Fruit fly (Drosophila melanogaster) whole organism, embryonic: ENCODE data around the gene CG13084.

Source experiments
- Antp ChIP-seq: fragments of 200-800 bp; sonication (Bioruptor generic); optimal IDR thresholded peaks from 3 replicates; lab custom pipeline; 2016; ENCODE audit warnings: missing biosample characterization, missing genetic modification characterization
- Atf-2 ChIP-seq: fragments of 200-800 bp; sonication (Bioruptor generic); optimal IDR thresholded peaks from 2 replicates; lab custom pipeline; 2016; ENCODE audit warnings: missing biosample characterization, missing genetic modification characterization
- Atf6 ChIP-seq: fragments of 200-800 bp; sonication (Bioruptor generic); IDR thresholded peaks from 2 replicates; pipeline ENCODE4 v1.3.6; 2022; ENCODE audit warnings: missing biosample characterization, missing genetic modification characterization
- CG1529 ChIP-seq: fragments of 200-800 bp; sonication (Bioruptor generic); optimal IDR thresholded peaks from 3 replicates; lab custom pipeline; 2018; ENCODE audit warnings: missing biosample characterization, missing genetic modification characterization
- CG17186 ChIP-seq: fragments of 200-800 bp; sonication (Bioruptor generic); optimal IDR thresholded peaks from 3 replicates; lab custom pipeline; 2017; ENCODE audit warnings: missing biosample characterization, missing genetic modification reagents, missing genetic modification characterization
- CG30403 ChIP-seq: fragments of 200-800 bp; sonication (Bioruptor generic); optimal IDR thresholded peaks from 3 replicates; lab custom pipeline; 2016; ENCODE audit warnings: missing biosample characterization, missing genetic modification characterization
- CG4424 ChIP-seq: fragments of 200-800 bp; sonication (Bioruptor generic); optimal IDR thresholded peaks from 3 replicates; lab custom pipeline; 2016; ENCODE audit warnings: missing biosample characterization, missing genetic modification characterization
- CG6689 ChIP-seq: fragments of 200-800 bp; sonication (Bioruptor generic); IDR thresholded peaks from 2 replicates; pipeline ENCODE4 v1.3.6; 2022; ENCODE audit warnings: missing biosample characterization, missing genetic modification characterization
- CG6813 ChIP-seq: fragments of 200-800 bp; sonication (Bioruptor generic); optimal IDR thresholded peaks from 2 replicates; lab custom pipeline; 2017; ENCODE audit warnings: missing biosample characterization, missing genetic modification characterization, mild to moderate bottlenecking, moderate library complexity, missing genetic modification reagents
- CG7271 ChIP-seq: fragments of 200-800 bp; sonication (Bioruptor generic); optimal IDR thresholded peaks from 2 replicates; lab custom pipeline; 2018; ENCODE audit warnings: missing biosample characterization, mild to moderate bottlenecking, missing genetic modification characterization, moderate library complexity
- CG7839 ChIP-seq: fragments of 200-800 bp; sonication (Bioruptor generic); optimal IDR thresholded peaks from 3 replicates; lab custom pipeline; 2018; ENCODE audit warnings: missing biosample characterization, mild to moderate bottlenecking, missing genetic modification characterization, moderate library complexity
- CG8089 ChIP-seq: fragments of 200-800 bp; sonication (Bioruptor generic); optimal IDR thresholded peaks from 3 replicates; lab custom pipeline; 2016; ENCODE audit warnings: missing biosample characterization, missing genetic modification characterization
- CG8765 ChIP-seq: fragments of 200-800 bp; sonication (Bioruptor generic); IDR thresholded peaks from 2 replicates; pipeline ENCODE4 v1.3.6; 2022; ENCODE audit warnings: missing biosample characterization, missing genetic modification characterization
- CG8924 ChIP-seq: fragments of 200-800 bp; optimal IDR thresholded peaks from 3 replicates; lab custom pipeline; 2019; ENCODE audit warnings: missing biosample characterization, mild to moderate bottlenecking, missing genetic modification characterization, moderate library complexity
- CG9932 ChIP-seq: fragments of 200-800 bp; sonication (Bioruptor generic); IDR thresholded peaks from 2 replicates; pipeline ENCODE4 v1.3.6; 2022; ENCODE audit warnings: missing biosample characterization, missing genetic modification characterization
- Dad ChIP-seq: fragments of 200-800 bp; sonication (Bioruptor generic); optimal IDR thresholded peaks from 3 replicates; lab custom pipeline; 2016; ENCODE audit warnings: missing biosample characterization, missing genetic modification characterization
- Dfd ChIP-seq, 2 experiments: fragments of >200 bp; optimal IDR thresholded peaks; 2 replicates each; lab custom pipeline; 2017; ENCODE audit warnings: missing biosample characterization in 2 of 2, missing genetic modification characterization in 2 of 2
- Dref ChIP-seq: fragments of 200-800 bp; sonication (Bioruptor generic); IDR thresholded peaks from 2 replicates; pipeline ENCODE4 v1.3.6; 2022; ENCODE audit warnings: missing biosample characterization, missing genetic modification characterization
- E2f2 ChIP-seq: fragments of 200-800 bp; sonication (Bioruptor generic); IDR thresholded peaks from 2 replicates; pipeline ENCODE4 v1.3.6; 2022; ENCODE audit warnings: missing biosample characterization, missing genetic modification characterization
- ERR ChIP-seq: fragments of 200-800 bp; sonication (Bioruptor generic); optimal IDR thresholded peaks from 2 replicates; lab custom pipeline; 2016; ENCODE audit warnings: missing biosample characterization, missing genetic modification characterization
- Fer1 ChIP-seq: fragments of 200-800 bp; sonication (Bioruptor generic); optimal IDR thresholded peaks from 2 replicates; lab custom pipeline; 2017; ENCODE audit warnings: missing biosample characterization, mild to moderate bottlenecking, missing genetic modification characterization
- GATAe ChIP-seq: fragments of 200-800 bp; sonication (Bioruptor generic); conservative IDR thresholded peaks from 2 replicates; pipeline ENCODE4 v1.3.6; 2022; ENCODE audit warnings: missing biosample characterization, missing genetic modification characterization
- HLHmδ ChIP-seq: fragments of 200-800 bp; sonication (Bioruptor generic); optimal IDR thresholded peaks from 2 replicates; lab custom pipeline; 2018; ENCODE audit warnings: missing biosample characterization, mild to moderate bottlenecking, missing genetic modification characterization, moderate library complexity
- Hand ChIP-seq: fragments of 200-800 bp; sonication (Bioruptor generic); optimal IDR thresholded peaks from 2 replicates; lab custom pipeline; 2017; ENCODE audit warnings: mild to moderate bottlenecking, missing biosample characterization, missing genetic modification reagents, missing genetic modification characterization
- Hr39 ChIP-seq: fragments of >200 bp; optimal IDR thresholded peaks from 2 replicates; lab custom pipeline; 2017
- Max ChIP-seq: fragments of 200-800 bp; sonication (Bioruptor generic); optimal IDR thresholded peaks from 2 replicates; lab custom pipeline; 2016; ENCODE audit warnings: missing biosample characterization, mild to moderate bottlenecking, missing genetic modification characterization
- Mrtf ChIP-seq: fragments of 200-800 bp; sonication (Bioruptor generic); IDR thresholded peaks from 3 replicates; pipeline ENCODE4 v1.3.6; 2022; ENCODE audit warnings: missing biosample characterization, missing genetic modification characterization
- Scr ChIP-seq: fragments of 200-800 bp; sonication (Bioruptor generic); IDR thresholded peaks from 2 replicates; pipeline ENCODE4 v1.3.6; 2022; ENCODE audit warnings: missing biosample characterization, missing genetic modification characterization; ENCODE audit not compliant: partially characterized antibody
- Side ChIP-seq: fragments of 200-800 bp; sonication (Bioruptor generic); optimal IDR thresholded peaks from 2 replicates; lab custom pipeline; 2016; ENCODE audit warnings: missing biosample characterization, missing genetic modification characterization
- Sry-β ChIP-seq: fragments of 200-800 bp; sonication (Bioruptor generic); optimal IDR thresholded peaks from 2 replicates; lab custom pipeline; 2018; ENCODE audit warnings: missing biosample characterization, mild to moderate bottlenecking, missing genetic modification characterization, moderate library complexity
- br ChIP-seq: fragments of >200 bp; optimal IDR thresholded peaks from 2 replicates; lab custom pipeline; 2017
- btn ChIP-seq: fragments of 200-800 bp; sonication (Bioruptor generic); optimal IDR thresholded peaks from 2 replicates; lab custom pipeline; 2016; ENCODE audit warnings: missing biosample characterization, missing genetic modification characterization
- caup ChIP-seq: fragments of 200-800 bp; sonication (Bioruptor generic); optimal IDR thresholded peaks from 3 replicates; lab custom pipeline; 2017; ENCODE audit warnings: missing biosample characterization, mild to moderate bottlenecking, missing genetic modification characterization, moderate library complexity; ENCODE audit not compliant: severe bottlenecking
- dimm ChIP-seq: fragments of 200-800 bp; sonication (Bioruptor generic); IDR thresholded peaks from 2 replicates; pipeline ENCODE4 v1.3.6; 2022; ENCODE audit warnings: missing biosample characterization, missing genetic modification characterization
- dmrt11E ChIP-seq: fragments of 200-800 bp; sonication (Bioruptor generic); optimal IDR thresholded peaks from 3 replicates; lab custom pipeline; 2018; ENCODE audit warnings: missing biosample characterization, mild to moderate bottlenecking, missing genetic modification characterization, moderate library complexity
- esg ChIP-seq: fragments of 200-800 bp; sonication (Bioruptor generic); conservative IDR thresholded peaks from 2 replicates; pipeline ENCODE4 v1.3.6; 2022; ENCODE audit warnings: missing biosample characterization, missing genetic modification characterization
- ewg ChIP-seq: fragments of 200-800 bp; sonication (Bioruptor generic); optimal IDR thresholded peaks from 3 replicates; lab custom pipeline; 2017; ENCODE audit warnings: mild to moderate bottlenecking, missing biosample characterization, missing genetic modification reagents, missing genetic modification characterization
- exex ChIP-seq: fragments of 200-800 bp; sonication (Bioruptor generic); optimal IDR thresholded peaks from 4 replicates; lab custom pipeline; 2018; ENCODE audit warnings: missing biosample characterization, mild to moderate bottlenecking, missing genetic modification characterization, moderate library complexity
- gem ChIP-seq: fragments of 200-800 bp; sonication (Bioruptor generic); optimal IDR thresholded peaks from 2 replicates; lab custom pipeline; 2019; ENCODE audit warnings: missing biosample characterization, mild to moderate bottlenecking, missing genetic modification characterization, moderate library complexity
- ham ChIP-seq: fragments of 200-800 bp; sonication (Bioruptor generic); IDR thresholded peaks from 2 replicates; pipeline ENCODE4 v1.3.6; 2022; ENCODE audit warnings: missing biosample characterization, missing genetic modification characterization
- ind ChIP-seq: fragments of 200-800 bp; sonication (Bioruptor generic); optimal IDR thresholded peaks from 3 replicates; lab custom pipeline; 2016; ENCODE audit warnings: missing biosample characterization, missing genetic modification characterization
- insv ChIP-seq, 2 experiments: fragments of 200-800 bp; sonication (Bioruptor generic); optimal IDR thresholded peaks; 3 replicates each; lab custom pipeline; 2016 to 2018; ENCODE audit warnings: missing biosample characterization in 2 of 2, missing genetic modification characterization in 2 of 2
- kah ChIP-seq: fragments of 200-800 bp; sonication (Bioruptor generic); optimal IDR thresholded peaks from 2 replicates; lab custom pipeline; 2018; ENCODE audit warnings: missing biosample characterization, mild to moderate bottlenecking, missing genetic modification characterization
- oc ChIP-seq: fragments of 200-800 bp; sonication (Bioruptor generic); optimal IDR thresholded peaks from 2 replicates; lab custom pipeline; 2018; ENCODE audit warnings: missing biosample characterization, mild to moderate bottlenecking, missing genetic modification characterization, moderate library complexity
- org-1 ChIP-seq: fragments of 200-800 bp; sonication (Bioruptor generic); optimal IDR thresholded peaks from 2 replicates; lab custom pipeline; 2017; ENCODE audit warnings: missing biosample characterization, missing genetic modification characterization
- otp ChIP-seq: fragments of 200-800 bp; sonication (Bioruptor generic); IDR thresholded peaks from 3 replicates; pipeline ENCODE4, ENCODE4 v1.3.6; 2022; ENCODE audit warnings: missing biosample characterization, missing genetic modification characterization
- p53 ChIP-seq: fragments of 200-800 bp; sonication (Bioruptor generic); optimal IDR thresholded peaks from 2 replicates; lab custom pipeline; 2016; ENCODE audit warnings: missing biosample characterization, missing genetic modification characterization
- repo ChIP-seq: fragments of 200-800 bp; sonication (Bioruptor generic); optimal IDR thresholded peaks from 2 replicates; lab custom pipeline; 2016; ENCODE audit warnings: missing biosample characterization, missing genetic modification characterization
- stc ChIP-seq: fragments of 200-800 bp; sonication (Bioruptor generic); IDR thresholded peaks from 2 replicates; pipeline ENCODE4 v1.3.6; 2022; ENCODE audit warnings: missing biosample characterization, missing genetic modification characterization
- tin ChIP-seq: fragments of 200-800 bp; sonication (Bioruptor generic); optimal IDR thresholded peaks from 3 replicates; lab custom pipeline; 2016; ENCODE audit warnings: missing biosample characterization, missing genetic modification characterization
- unc-4 ChIP-seq: fragments of 200-800 bp; sonication (Bioruptor generic); IDR thresholded peaks from 2 replicates; pipeline ENCODE4 v1.3.6; 2022; ENCODE audit warnings: missing biosample characterization, missing genetic modification characterization; ENCODE audit not compliant: partially characterized antibody

The CG13084 gene

dm6 chr2L:19439598-19440230 lies 45.0 kb upstream of the CG13084 start (continued):
- TF ChIP-seq Antp (GFP tag; lab: Kevin White, UChicago) (peak; percentile 77), Dfd (GFP tag; optimal IDR thresholded peaks at IDR 0.05; lab: Kevin White, UChicago) (no peak), ind (peak; percentile 77), CG17186 (GFP tag; lab: Kevin White, UChicago) (no peak), CG6813 (GFP tag; lab: Kevin White, UChicago) (peak; percentile 33), CG7271 (tag; lab: Kevin White, UChicago) (no peak), CG9932 (GFP tag; lab: Robert Waterston, UW) (peak; percentile 63), gem (tag; lab: Kevin White, UChicago) (peak; percentile 84), caup (peak; percentile 69), CG8089 (GFP tag; lab: Kevin White, UChicago) (peak; percentile 54), Atf-2 (GFP tag; lab: Kevin White, UChicago) (peak; percentile 44), p53 (GFP tag; lab: Kevin White, UChicago) (peak; percentile 49), kah (GFP tag; lab: Kevin White, UChicago) (peak; percentile 34), Max (GFP tag; lab: Kevin White, UChicago) (peak; percentile 20), CG8765 (GFP tag; lab: Robert Waterston, UW) (no peak), CG30403 (peak; percentile 91), CG6689 (GFP tag; lab: Robert Waterston, UW) (peak; percentile 74), CG1529 (GFP tag; lab: Kevin White, UChicago) (peak; percentile 47), esg (GFP tag; lab: Robert Waterston, UW) (peak; percentile 83), stc (GFP tag; lab: Robert Waterston, UW) (peak; percentile 77), insv (GFP tag; optimal IDR thresholded peaks at IDR 0.05; lab: Kevin White, UChicago) (peak; percentile 22 to 45), Side (peak; percentile 64), CG4424 (GFP tag; lab: Kevin White, UChicago) (peak; percentile 55), tin (GFP tag; lab: Kevin White, UChicago) (peak; percentile 50), CG8924 (tag; lab: Kevin White, UChicago) (peak; percentile 89), HLHmδ (GFP tag; lab: Kevin White, UChicago) (no peak), CG7839 (tag; lab: Kevin White, UChicago) (peak; percentile 83), Hand (GFP tag; lab: Kevin White, UChicago) (no peak), oc (peak; percentile 93), Dad (GFP tag; lab: Kevin White, UChicago) (peak; percentile 51), Fer1 (GFP tag; lab: Kevin White, UChicago) (peak; percentile 82), Sry-β (GFP tag; lab: Kevin White, UChicago) (no peak), Scr (GFP tag; lab: Robert Waterston, UW) (0 out of 2 replicates have a peak, but pooled peaks have one; percentile 24), ewg (GFP tag; lab: Kevin White, UChicago) (peak; percentile 78), dmrt11E (tag; lab: Kevin White, UChicago) (peak; percentile 67), Hr39 (lab: Kevin White, UChicago) (no peak), E2f2 (GFP tag; lab: Robert Waterston, UW) (peak; percentile 78), GATAe (GFP tag; lab: Robert Waterston, UW) (no peak), unc-4 (GFP tag; lab: Robert Waterston, UW) (no peak), Mrtf (GFP tag; lab: Robert Waterston, UW) (peak; percentile 61; the same call in 2 of the 3 replicates), br (lab: Kevin White, UChicago) (no peak), repo (GFP tag; lab: Kevin White, UChicago) (peak; percentile 46), exex (peak; percentile 25), ham (GFP tag; lab: Robert Waterston, UW) (no peak), btn (GFP tag; lab: Kevin White, UChicago) (peak; percentile 52), Dref (no peak), dimm (GFP tag; lab: Robert Waterston, UW) (peak; percentile 62), otp (peak; percentile 83), org-1 (GFP tag; lab: Kevin White, UChicago) (peak; percentile 91), Atf6 (peak; percentile 66; the same call in 1 of the 2 replicates), ERR (peak; percentile 14)
